Worm (Caenorhabditis elegans): ENCODE results near the gene unc-27.

Gene unc-27

DNA sequence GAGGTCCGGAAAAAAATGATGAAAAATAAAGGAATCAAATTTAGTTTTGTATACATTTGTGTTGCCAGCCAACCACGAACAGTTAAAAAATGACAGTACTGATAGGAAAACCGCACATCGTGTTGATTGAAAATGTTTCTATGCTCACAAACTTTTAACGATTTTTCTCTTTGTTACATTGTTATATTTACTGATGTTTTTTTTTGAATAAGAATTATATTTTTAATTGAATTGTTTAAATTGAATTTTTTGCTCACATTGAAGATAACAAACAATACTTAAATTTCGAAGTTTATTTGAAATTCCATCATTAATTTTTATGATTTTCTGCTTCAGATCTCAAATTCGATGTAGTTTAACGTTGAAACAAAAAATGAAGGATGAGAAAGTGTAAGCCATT is 27.8 kb upstream of the unc-27 start, which contains the start of gene M02D8.5:
Gene M02D8.5 (minus strand): TSS at position 101 of the 400 bp plus-strand sequence.
- TF ChIP-seq mls-2 (tag; optimal IDR thresholded peaks at IDR 0.05) (no peak), ceh-83 (GFP tag; optimal IDR thresholded peaks at IDR 0.05) (no peak)

ce11 chrX:8762927-8763326 is 26.3 kb upstream of the unc-27 start:
- TF ChIP-seq unc-120 (tag; optimal IDR thresholded peaks at IDR 0.05; ENCODE audit: poor library complexity, severe bottlenecking) (peak; percentile 28), nhr-2 (tag; optimal IDR thresholded peaks at IDR 0.05) (no peak), hlh-1 (tag; optimal IDR thresholded peaks at IDR 0.05) (peak; percentile 27), lin-32 (GFP tag; optimal IDR thresholded peaks at IDR 0.05) (no peak)

ce11 chrX:8763607-8764006 is 25.6 kb upstream of the unc-27 start, which contains the start of gene zig-12:
TSS of gene zig-12 (plus strand) at chrX:8763907.
- TF ChIP-seq nhr-2 (tag; optimal IDR thresholded peaks at IDR 0.05) (no peak), mep-1 (tag; optimal IDR thresholded peaks at IDR 0.05) (no peak), zip-8 (tag; optimal IDR thresholded peaks at IDR 0.05) (no peak), unc-62 (GFP tag; optimal IDR thresholded peaks at IDR 0.05) (no peak), nhr-237 (tag; optimal IDR thresholded peaks at IDR 0.05) (no peak), mab-5 (tag; optimal IDR thresholded peaks at IDR 0.05) (no peak), ceh-43 (GFP tag; optimal IDR thresholded peaks at IDR 0.05) (no peak), unc-120 (tag; optimal IDR thresholded peaks at IDR 0.05; ENCODE audit: poor library complexity, severe bottlenecking) (no peak)

DNA sequence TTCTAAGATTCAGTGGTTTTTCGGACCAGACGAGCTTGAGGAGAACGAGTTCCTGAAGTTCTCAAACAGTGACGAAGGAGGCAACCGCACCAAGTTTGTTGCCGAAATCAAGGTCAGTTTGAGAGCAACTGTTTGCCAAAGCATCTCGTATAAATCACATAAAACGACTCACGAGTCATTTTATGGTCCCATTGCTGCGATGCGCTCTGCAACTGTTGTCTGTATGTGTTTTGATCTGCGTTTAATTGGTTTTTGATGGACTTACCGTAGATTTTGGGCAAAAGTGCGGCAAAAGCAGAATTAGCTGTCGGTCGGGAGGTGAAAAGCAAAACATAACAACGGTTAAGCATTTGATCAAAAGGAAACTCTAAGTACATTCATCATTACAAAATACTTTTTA is 25.2 kb upstream of the unc-27 start:
- TF ChIP-seq blmp-1 (tag; optimal IDR thresholded peaks at IDR 0.05) = no peak
- TF ChIP-seq mep-1 (tag; optimal IDR thresholded peaks at IDR 0.05) = no peak
- TF ChIP-seq unc-62 (GFP tag; optimal IDR thresholded peaks at IDR 0.05) = peak; percentile 13
- peak; percentile 81 for TF ChIP-seq hlh-1 (tag; optimal IDR thresholded peaks at IDR 0.05)

ce11 chrX:8770316-8770715 is 18.9 kb upstream of the unc-27 start:
- peak; percentile 88 for TF ChIP-seq ces-1 (GFP tag; optimal IDR thresholded peaks at IDR 0.05)
- no peak for TF ChIP-seq mls-2 (tag; optimal IDR thresholded peaks at IDR 0.05)

DNA sequence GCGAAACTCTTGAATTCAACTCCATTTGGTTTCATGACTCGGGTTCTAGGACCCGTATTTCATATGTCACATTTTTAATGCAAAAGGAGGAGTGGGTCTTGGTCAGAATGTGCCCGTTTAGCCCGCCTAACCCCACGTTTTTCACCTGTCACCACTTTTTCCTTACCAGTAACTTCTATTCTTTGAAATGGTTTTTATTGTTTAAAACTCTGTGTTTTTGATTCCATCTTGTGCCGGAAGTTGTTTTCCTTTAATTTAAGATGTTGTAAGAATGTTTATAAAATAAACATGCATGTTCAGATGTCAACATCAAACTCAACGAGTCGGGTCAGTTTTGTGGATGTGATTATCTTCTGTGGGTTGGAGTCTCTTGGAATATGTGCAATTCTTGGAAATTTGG is 10.7 kb upstream of the unc-27 start, which contains the start of gene ZK721.4:
Gene ZK721.4 (plus strand): TSS at position 301 of the 400 bp plus-strand sequence.
- TF ChIP-seq cnd-1 (tag; optimal IDR thresholded peaks at IDR 0.05) (no peak), flh-1 (GFP tag; optimal IDR thresholded peaks at IDR 0.05) (no peak)

DNA sequence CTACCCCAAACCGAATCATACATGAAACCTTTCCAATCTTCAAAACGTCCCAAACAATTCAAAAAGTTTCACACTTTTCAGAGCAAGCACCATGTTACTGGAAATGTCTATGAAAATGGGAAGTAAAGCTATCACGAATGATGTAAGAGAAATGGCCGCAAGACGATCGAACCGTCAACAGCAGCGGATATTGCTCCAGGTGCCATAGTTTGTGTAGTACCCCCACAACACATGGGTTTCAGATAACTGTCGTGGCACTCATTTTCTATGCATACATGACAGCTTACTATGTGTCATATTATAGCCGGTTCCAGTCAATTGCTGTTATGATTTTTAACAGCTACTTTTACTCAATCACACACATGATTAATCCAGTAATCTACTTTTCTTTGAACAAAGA is 5.0 kb upstream of the unc-27 start, which contains the start of gene ZK721.3:
Gene ZK721.3 (plus strand): TSS at position 301 of the 400 bp plus-strand sequence.
- TF ChIP-seq zip-8 (tag; optimal IDR thresholded peaks at IDR 0.05) = no peak
- TF ChIP-seq lsy-2 (tag; optimal IDR thresholded peaks at IDR 0.05) = no peak
- TF ChIP-seq pha-4 (tag; optimal IDR thresholded peaks at IDR 0.05) = no peak
- TF ChIP-seq ces-1 (GFP tag; optimal IDR thresholded peaks at IDR 0.05) = no peak
- TF ChIP-seq ceh-83 (GFP tag; optimal IDR thresholded peaks at IDR 0.05) = no peak
- TF ChIP-seq mab-5 (tag; optimal IDR thresholded peaks at IDR 0.05) = no peak
- no peak for TF ChIP-seq sem-2 (GFP tag; optimal IDR thresholded peaks at IDR 0.05)
- no peak for TF ChIP-seq tbx-8 (GFP tag; optimal IDR thresholded peaks at IDR 0.05)
- TF ChIP-seq drap-1 (GFP tag; optimal IDR thresholded peaks at IDR 0.05) = no peak
- TF ChIP-seq ztf-11 (tag; optimal IDR thresholded peaks at IDR 0.05) = no peak
- TF ChIP-seq nhr-237 (tag; optimal IDR thresholded peaks at IDR 0.05) = no peak
- no peak for TF ChIP-seq mep-1 (tag; optimal IDR thresholded peaks at IDR 0.05)
- no peak for TF ChIP-seq unc-39 (tag; optimal IDR thresholded peaks at IDR 0.05)

ce11 chrX:8786687-8787086 is 2.6 kb upstream of the unc-27 start:
- TF ChIP-seq elt-3 (tag; optimal IDR thresholded peaks at IDR 0.05) (no peak), blmp-1 (tag; optimal IDR thresholded peaks at IDR 0.05) (no peak), nhr-12 (tag; optimal IDR thresholded peaks at IDR 0.05) (no peak), hlh-1 (tag; optimal IDR thresholded peaks at IDR 0.05) (peak; percentile 93), bed-3 (GFP tag; optimal IDR thresholded peaks at IDR 0.05) (no peak), nhr-76 (tag; optimal IDR thresholded peaks at IDR 0.05) (no peak)
